Fruit fly (Drosophila melanogaster): Measurements from ENCODE around the gene MtnF.
A peak's percentile ranks its signal among the peaks of the same experiment; 100 is the strongest.

Gene MtnF

dm6 chr3R:24634957-24635356 lies at the start of gene MtnF:
Gene MtnF, minus strand, starts transcription at chr3R:24635165.
- TF ChIP-seq psq (optimal IDR thresholded peaks at IDR 0.05): no peak
- no peak for TF ChIP-seq ttk (optimal IDR thresholded peaks at IDR 0.05)
- no peak for TF ChIP-seq h (optimal IDR thresholded peaks at IDR 0.05)
- no peak for TF ChIP-seq insv (optimal IDR thresholded peaks at IDR 0.05)
- TF ChIP-seq Myc (optimal IDR thresholded peaks at IDR 0.05): no peak
- no peak for TF ChIP-seq Sin3A (optimal IDR thresholded peaks at IDR 0.05)

dm6 chr3R:24671662-24672061 lies 36.7 kb upstream of the MtnF start:
- no peak for TF ChIP-seq insv (optimal IDR thresholded peaks at IDR 0.05)
- no peak for TF ChIP-seq Sin3A (optimal IDR thresholded peaks at IDR 0.05)
- no peak for TF ChIP-seq ttk (optimal IDR thresholded peaks at IDR 0.05)
- TF ChIP-seq h (optimal IDR thresholded peaks at IDR 0.05): no peak
- TF ChIP-seq psq (optimal IDR thresholded peaks at IDR 0.05): no peak
- TF ChIP-seq Myc (optimal IDR thresholded peaks at IDR 0.05): no peak

DNA sequence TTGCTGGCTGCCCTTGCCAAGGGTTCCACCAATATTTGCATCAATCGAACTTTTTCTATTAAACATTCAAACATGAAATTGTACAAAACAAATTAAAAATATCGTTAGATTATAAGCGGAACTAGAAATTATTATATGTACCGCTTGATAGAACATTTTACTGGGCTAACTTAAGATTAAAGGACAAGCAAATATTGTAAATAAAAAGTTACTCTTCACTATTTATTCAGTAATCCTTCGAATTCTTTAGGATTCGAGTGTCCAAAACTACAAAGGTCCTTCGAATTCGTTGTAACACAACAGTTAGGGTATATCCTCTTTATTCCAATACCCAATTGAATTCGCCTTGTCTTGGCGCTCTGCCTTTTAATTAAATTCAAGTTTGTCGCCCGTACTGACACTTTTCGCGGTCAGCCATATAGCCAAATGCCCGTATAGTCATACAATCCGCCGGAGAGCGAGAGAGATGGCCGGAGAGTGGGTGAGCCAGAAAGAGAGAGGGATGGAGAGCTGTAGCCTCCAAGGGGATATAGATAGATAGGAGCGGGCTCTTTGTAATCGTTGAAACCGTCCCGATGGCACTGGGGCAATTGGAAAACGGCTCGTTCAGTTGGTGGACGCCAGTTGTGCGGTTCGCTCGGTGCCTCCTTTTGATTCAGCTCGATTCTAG lies 32.7 kb upstream of the MtnF start:
- TF ChIP-seq ttk (optimal IDR thresholded peaks at IDR 0.05) (no peak), Sin3A (optimal IDR thresholded peaks at IDR 0.05) (no peak), insv (optimal IDR thresholded peaks at IDR 0.05) (no peak), Myc (optimal IDR thresholded peaks at IDR 0.05) (no peak), h (optimal IDR thresholded peaks at IDR 0.05) (no peak), psq (optimal IDR thresholded peaks at IDR 0.05) (no peak)

dm6 chr3R:24663044-24663443 lies 28.1 kb upstream of the MtnF start:
- no peak for TF ChIP-seq ttk (optimal IDR thresholded peaks at IDR 0.05)
- TF ChIP-seq psq (optimal IDR thresholded peaks at IDR 0.05): no peak
- no peak for TF ChIP-seq insv (optimal IDR thresholded peaks at IDR 0.05)
- no peak for TF ChIP-seq Sin3A (optimal IDR thresholded peaks at IDR 0.05)
- no peak for TF ChIP-seq Myc (optimal IDR thresholded peaks at IDR 0.05)
- no peak for TF ChIP-seq h (optimal IDR thresholded peaks at IDR 0.05)

- TF ChIP-seq Myc (optimal IDR thresholded peaks at IDR 0.05): no peak
- no peak for TF ChIP-seq h (optimal IDR thresholded peaks at IDR 0.05)
- TF ChIP-seq Sin3A (optimal IDR thresholded peaks at IDR 0.05): no peak
- no peak for TF ChIP-seq insv (optimal IDR thresholded peaks at IDR 0.05)
- TF ChIP-seq psq (optimal IDR thresholded peaks at IDR 0.05): no peak
- TF ChIP-seq ttk (optimal IDR thresholded peaks at IDR 0.05): no peak
Measured at dm6 chr3R:24662412-24662796, 27.4 kb upstream of the MtnF start, which contains the start of gene slo. Gene slo, plus strand, starts transcription at chr3R:24662491.

- TF ChIP-seq Sin3A (optimal IDR thresholded peaks at IDR 0.05) (no peak), psq (optimal IDR thresholded peaks at IDR 0.05) (no peak), Myc (optimal IDR thresholded peaks at IDR 0.05) (no peak), h (optimal IDR thresholded peaks at IDR 0.05) (no peak), insv (optimal IDR thresholded peaks at IDR 0.05) (no peak), ttk (optimal IDR thresholded peaks at IDR 0.05) (no peak)
Measured at dm6 chr3R:24661679-24662411, 26.9 kb upstream of the MtnF start, which contains the start of gene Ppox. Gene Ppox, minus strand, starts transcription at chr3R:24661851.

dm6 chr3R:24659173-24659846 lies 24.3 kb upstream of the MtnF start, which contains the start of gene CG31126:
Gene CG31126, plus strand, starts transcription at chr3R:24659621.
- no peak for TF ChIP-seq Sin3A (optimal IDR thresholded peaks at IDR 0.05)
- no peak for TF ChIP-seq ttk (optimal IDR thresholded peaks at IDR 0.05)
- no peak for TF ChIP-seq h (optimal IDR thresholded peaks at IDR 0.05)
- TF ChIP-seq insv (optimal IDR thresholded peaks at IDR 0.05): no peak
- TF ChIP-seq psq (optimal IDR thresholded peaks at IDR 0.05): no peak

dm6 chr3R:24654770-24655322 lies 19.9 kb upstream of the MtnF start, which contains the start of the genes CG31125 and CG6695:
Gene CG31125, minus strand, starts transcription at chr3R:24654820.
Gene CG6695, plus strand, starts transcription at chr3R:24655160.
- TF ChIP-seq insv (optimal IDR thresholded peaks at IDR 0.05): no peak
- TF ChIP-seq ttk (optimal IDR thresholded peaks at IDR 0.05): no peak
- TF ChIP-seq Sin3A (optimal IDR thresholded peaks at IDR 0.05): no peak
- no peak for TF ChIP-seq psq (optimal IDR thresholded peaks at IDR 0.05)
- TF ChIP-seq h (optimal IDR thresholded peaks at IDR 0.05): no peak
- TF ChIP-seq Myc (optimal IDR thresholded peaks at IDR 0.05): no peak

dm6 chr3R:24651044-24651459 lies 16.1 kb upstream of the MtnF start:
- TF ChIP-seq h (optimal IDR thresholded peaks at IDR 0.05): no peak
- no peak for TF ChIP-seq insv (optimal IDR thresholded peaks at IDR 0.05)
- TF ChIP-seq psq (optimal IDR thresholded peaks at IDR 0.05): peak; percentile 45

dm6 chr3R:24649923-24650322 lies 15.0 kb upstream of the MtnF start, which contains the start of the genes puf and ash2:
Gene puf, minus strand, starts transcription at chr3R:24650043.
Gene ash2, plus strand, starts transcription at chr3R:24650125.
- TF ChIP-seq psq (optimal IDR thresholded peaks at IDR 0.05) (peak; percentile 30), Myc (optimal IDR thresholded peaks at IDR 0.05) (no peak), ttk (optimal IDR thresholded peaks at IDR 0.05) (no peak), Sin3A (optimal IDR thresholded peaks at IDR 0.05) (no peak), insv (optimal IDR thresholded peaks at IDR 0.05) (no peak), h (optimal IDR thresholded peaks at IDR 0.05) (no peak)

dm6 chr3R:24634312-24634711 lies 653 bp downstream of the MtnF start:
- TF ChIP-seq h (optimal IDR thresholded peaks at IDR 0.05): no peak
- no peak for TF ChIP-seq psq (optimal IDR thresholded peaks at IDR 0.05)
- TF ChIP-seq Sin3A (optimal IDR thresholded peaks at IDR 0.05): no peak
- no peak for TF ChIP-seq ttk (optimal IDR thresholded peaks at IDR 0.05)
- TF ChIP-seq Myc (optimal IDR thresholded peaks at IDR 0.05): no peak
- no peak for TF ChIP-seq insv (optimal IDR thresholded peaks at IDR 0.05)

Measured in Kc167 (cell line).